Worm (Caenorhabditis elegans): Measurements from ENCODE around the gene K10H10.4.
A peak's percentile ranks its signal among the peaks of the same experiment; 100 is the strongest.

Gene K10H10.4

ce11 chrII:14525013-14525412 lies 24.8 kb downstream of the K10H10.4 start, which contains the start of gene F57C2.4:
Gene F57C2.4 (plus strand): TSS chrII:14525313.
- TF ChIP-seq sma-9 (GFP tag; optimal IDR thresholded peaks at IDR 0.05) (no peak), sma-9 (tag; optimal IDR thresholded peaks at IDR 0.05) (no peak), nhr-11 (tag; optimal IDR thresholded peaks at IDR 0.05) (no peak), nhr-12 (tag; optimal IDR thresholded peaks at IDR 0.05) (no peak), peb-1 (tag; optimal IDR thresholded peaks at IDR 0.05) (no peak), nhr-10 (tag; optimal IDR thresholded peaks at IDR 0.05) (no peak), lin-11 (tag; optimal IDR thresholded peaks at IDR 0.05) (no peak), ztf-1 (GFP tag; conservative IDR thresholded peaks at IDR 0.05) (no peak)

ce11 chrII:14527104-14527503 lies 26.9 kb downstream of the K10H10.4 start:
- no peak for TF ChIP-seq lin-39 (tag; optimal IDR thresholded peaks at IDR 0.05)
- no peak for TF ChIP-seq nhr-6 (tag; optimal IDR thresholded peaks at IDR 0.05)
- TF ChIP-seq sma-3 (GFP tag; optimal IDR thresholded peaks at IDR 0.05) = no peak
- TF ChIP-seq snpc-4 (tag; optimal IDR thresholded peaks at IDR 0.05) = no peak
- no peak for TF ChIP-seq lin-11 (tag; optimal IDR thresholded peaks at IDR 0.05)
- TF ChIP-seq ceh-16 (tag; optimal IDR thresholded peaks at IDR 0.05) = no peak
- TF ChIP-seq unc-55 (GFP tag; optimal IDR thresholded peaks at IDR 0.05) = no peak
- TF ChIP-seq egl-27 (tag; optimal IDR thresholded peaks at IDR 0.05) = no peak
- no peak for TF ChIP-seq nhr-23 (tag; optimal IDR thresholded peaks at IDR 0.05)
- no peak for TF ChIP-seq fos-1 (tag; optimal IDR thresholded peaks at IDR 0.05)
- no peak for TF ChIP-seq mab-5 (tag; optimal IDR thresholded peaks at IDR 0.05)
- TF ChIP-seq R02D3.7 (tag; optimal IDR thresholded peaks at IDR 0.05) = no peak
- no peak for TF ChIP-seq ztf-11 (tag; optimal IDR thresholded peaks at IDR 0.05)

ce11 chrII:14528233-14528802 lies 28.1 kb downstream of the K10H10.4 start, which contains the start of the genes F57C2.5 and spat-1:
Gene F57C2.5 (minus strand): TSS chrII:14528239.
Gene spat-1 (plus strand): TSS chrII:14528752.
- TF ChIP-seq nhr-10 (tag; optimal IDR thresholded peaks at IDR 0.05) (no peak), lsy-2 (tag; optimal IDR thresholded peaks at IDR 0.05) (peak; percentile 82 to 98), sma-3 (GFP tag; optimal IDR thresholded peaks at IDR 0.05) (peak; percentile 84), lin-13 (GFP tag; optimal IDR thresholded peaks at IDR 0.05) (peak; percentile 65), lin-39 (tag; optimal IDR thresholded peaks at IDR 0.05) (no peak), ceh-82 (tag; optimal IDR thresholded peaks at IDR 0.05) (no peak), nhr-6 (tag; optimal IDR thresholded peaks at IDR 0.05) (no peak), ama-1 (optimal IDR thresholded peaks at IDR 0.05) (no peak), mab-5 (tag; optimal IDR thresholded peaks at IDR 0.05) (no peak), unc-55 (GFP tag; optimal IDR thresholded peaks at IDR 0.05) (peak; percentile 88), mbf-1 (tag; optimal IDR thresholded peaks at IDR 0.05) (no peak), F13H6.1 (tag; optimal IDR thresholded peaks at IDR 0.05) (peak; percentile 59), nhr-21 (tag; optimal IDR thresholded peaks at IDR 0.05) (no peak), elt-3 (tag; optimal IDR thresholded peaks at IDR 0.05) (no peak), unc-62 (GFP tag; optimal IDR thresholded peaks at IDR 0.05) (no peak), nhr-237 (tag; optimal IDR thresholded peaks at IDR 0.05) (no peak), nhr-129 (tag; optimal IDR thresholded peaks at IDR 0.05) (peak; percentile 72), crh-2 (tag; optimal IDR thresholded peaks at IDR 0.05) (peak; percentile 70), C34F6.9 (tag; optimal IDR thresholded peaks at IDR 0.05) (peak; percentile 81), ztf-4 (tag; optimal IDR thresholded peaks at IDR 0.05) (no peak), blmp-1 (tag; optimal IDR thresholded peaks at IDR 0.05; ENCODE audit: insufficient read depth) (no peak), fos-1 (tag; optimal IDR thresholded peaks at IDR 0.05) (peak; percentile 46), skn-1 (tag; optimal IDR thresholded peaks at IDR 0.05) (no peak), lin-11 (tag; optimal IDR thresholded peaks at IDR 0.05) (no peak), nhr-25 (tag; optimal IDR thresholded peaks at IDR 0.05) (peak; percentile 63), egl-27 (tag; optimal IDR thresholded peaks at IDR 0.05) (no peak), zag-1 (tag; optimal IDR thresholded peaks at IDR 0.05) (no peak), nhr-11 (tag; optimal IDR thresholded peaks at IDR 0.05) (no peak), gmeb-1 (tag; optimal IDR thresholded peaks at IDR 0.05) (peak; percentile 33), ZK546.5 (tag; optimal IDR thresholded peaks at IDR 0.05) (no peak), snpc-4 (tag; optimal IDR thresholded peaks at IDR 0.05) (peak; percentile 2), aly-2 (tag; optimal IDR thresholded peaks at IDR 0.05) (no peak), unc-39 (tag; optimal IDR thresholded peaks at IDR 0.05) (no peak), ceh-16 (tag; optimal IDR thresholded peaks at IDR 0.05) (no peak)

All from whole organism, L2 larva.